Fruit fly (Drosophila melanogaster) whole organism, wandering third instar larva: Measurements from ENCODE around the gene Polr3I.

Source experiments
- CG32264 ChIP-seq: fragments of 200-800 bp; sonication (Bioruptor generic); optimal IDR thresholded peaks from 2 replicates; lab custom pipeline; 2016; ENCODE audit warnings: missing biosample characterization, missing genetic modification characterization
- CG9705 ChIP-seq: fragments of 200-800 bp; sonication (Bioruptor generic); optimal IDR thresholded peaks from 2 replicates; lab custom pipeline; 2018; ENCODE audit warnings: missing biosample characterization, mild to moderate bottlenecking, missing genetic modification characterization
- HLH106 ChIP-seq: fragments of 200-800 bp; optimal IDR thresholded peaks from 3 replicates; lab custom pipeline; 2019; ENCODE audit warnings: missing biosample characterization, mild to moderate bottlenecking, missing genetic modification characterization, moderate library complexity
- Hr78 ChIP-seq: fragments of >200 bp; optimal IDR thresholded peaks from 2 replicates; lab custom pipeline; 2017; ENCODE audit warnings: missing biosample characterization, missing genetic modification characterization
- brk ChIP-seq: fragments of 200-800 bp; sonication (Bioruptor generic); optimal IDR thresholded peaks from 2 replicates; lab custom pipeline; 2016; ENCODE audit warnings: missing biosample characterization, mild to moderate bottlenecking, missing genetic modification characterization
- h ChIP-seq: fragments of 200-800 bp; sonication (Bioruptor generic); optimal IDR thresholded peaks from 3 replicates; lab custom pipeline; 2016; ENCODE audit warnings: missing biosample characterization, mild to moderate bottlenecking, missing genetic modification characterization
- pan ChIP-seq: fragments of >200 bp; optimal IDR thresholded peaks from 2 replicates; lab custom pipeline; 2017
- psq ChIP-seq: fragments of 200-800 bp; sonication (Bioruptor generic); optimal IDR thresholded peaks from 3 replicates; lab custom pipeline; 2017; ENCODE audit warnings: missing biosample characterization, mild to moderate bottlenecking, missing genetic modification characterization, moderate library complexity
- woc ChIP-seq: sonication (Bioruptor generic); optimal IDR thresholded peaks from 2 replicates; lab custom pipeline; 2016; ENCODE audit warnings: missing biosample characterization, mild to moderate bottlenecking, missing genetic modification characterization

dm6 chrX:16924069-16924721 lies 39.8 kb downstream of the Polr3I start:
- TF ChIP-seq HLH106 (tag; lab: Kevin White, UChicago) (peak; percentile 31), woc (GFP tag; lab: Kevin White, UChicago) (no peak), psq (GFP tag; lab: Kevin White, UChicago) (no peak), CG32264 (GFP tag; lab: Kevin White, UChicago) (no peak), CG9705 (GFP tag; lab: Kevin White, UChicago) (no peak), h (GFP tag; lab: Kevin White, UChicago) (peak; percentile 83), pan (lab: Kevin White, UChicago) (no peak), Hr78 (GFP tag; lab: Kevin White, UChicago) (no peak), brk (GFP tag; lab: Kevin White, UChicago) (no peak)
